In the genomic region with DNA sequence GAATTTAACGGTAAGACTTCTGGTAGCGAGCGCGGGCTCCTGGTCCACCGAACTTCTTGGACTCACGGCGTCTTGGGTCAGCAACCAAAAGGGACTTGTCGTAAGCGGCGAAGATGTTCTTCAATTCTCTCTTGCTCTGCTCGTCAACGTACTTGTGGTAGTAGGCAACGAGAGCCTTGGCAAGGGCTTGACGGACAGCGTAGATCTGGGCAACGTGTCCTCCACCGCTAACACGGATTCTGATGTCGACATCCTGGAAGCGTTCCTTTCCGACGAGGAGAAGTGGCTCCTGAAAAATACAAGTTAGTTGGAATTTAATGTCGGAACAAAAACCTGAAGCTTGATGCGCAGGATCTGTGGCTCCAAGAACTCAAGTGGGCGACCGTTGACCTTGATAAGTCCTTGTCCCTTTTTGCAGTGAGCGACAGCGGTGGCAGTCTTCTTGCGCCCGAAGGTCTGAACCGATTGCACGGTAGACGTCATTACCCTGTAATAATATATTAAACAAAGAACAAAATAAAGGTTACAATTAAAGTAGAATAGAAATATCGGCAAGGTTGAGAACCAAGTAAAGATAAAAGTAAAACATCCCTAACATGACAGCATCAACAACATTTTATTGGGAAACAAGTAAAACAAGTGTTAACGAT, we compare ENCODE assay signal across 2 worm cellular contexts.
TF ChIP-seq lines count a peak whose summit lies in the region.

A gene (minus strand): TSS at position 487 of the 650 bp plus-strand sequence.

TF ChIP-seq in whole organism, L4 larva, 104 proteins besides CTCF, POLR2A, EP300 and RAD21 (continued from another document):
- TF ChIP-seq nhr-10 (tag; optimal IDR thresholded peaks at IDR 0.05; lab: Kevin White, UChicago) (no peak), lin-38 (GFP tag; IDR thresholded peaks at IDR 0.05; lab: Robert Waterston, UW) (peak; percentile 82), aly-2 (tag; optimal IDR thresholded peaks at IDR 0.05; lab: Kevin White, UChicago) (peak; percentile 17), lim-7 (GFP tag; IDR thresholded peaks at IDR 0.05; lab: Robert Waterston, UW) (no peak), mxl-3 (GFP tag; optimal IDR thresholded peaks at IDR 0.05; lab: Kevin White, UChicago) (no peak), Y5F2A.4 (GFP tag; optimal IDR thresholded peaks at IDR 0.05; lab: Kevin White, UChicago) (peak; percentile 47), snpc-1.2 (GFP tag; IDR thresholded peaks at IDR 0.05; lab: Robert Waterston, UW) (peak; percentile 10; the same call in 1 of the 2 replicates), nhr-25 (tag; optimal IDR thresholded peaks at IDR 0.05; lab: Kevin White, UChicago; ENCODE audit: borderline replicate concordance, insufficient read depth) (peak; percentile 32), T26A8.4 (GFP tag; IDR thresholded peaks at IDR 0.05; lab: Robert Waterston, UW) (0 out of 2 replicates have a peak, but pooled peaks have one; percentile 19), skn-1 (tag; optimal IDR thresholded peaks at IDR 0.05; lab: Kevin White, UChicago) (no peak), nhr-111 (GFP tag; optimal IDR thresholded peaks at IDR 0.05; lab: Kevin White, UChicago) (peak; percentile 89), hif-1 (tag; optimal IDR thresholded peaks at IDR 0.05; lab: Kevin White, UChicago) (no peak), unc-62 (GFP tag; optimal IDR thresholded peaks at IDR 0.05 in 1 of 2; lab: Kevin White, UChicago) (peak in 1 of 2 experiments; percentile 81), unc-62 (tag; optimal IDR thresholded peaks at IDR 0.05; lab: Kevin White, UChicago) (no peak), sdz-12 (GFP tag; optimal IDR thresholded peaks at IDR 0.05; lab: Kevin White, UChicago) (no peak), aha-1 (tag; lab: Kevin White, UChicago) (peak; percentile 90), mes-2 (tag; optimal IDR thresholded peaks at IDR 0.05; lab: Kevin White, UChicago; ENCODE audit: poor library complexity, severe bottlenecking) (peak; percentile 22), arid-1 (GFP tag; conservative IDR thresholded peaks at IDR 0.05; lab: Robert Waterston, UW) (no peak), unc-130 (GFP tag; optimal IDR thresholded peaks at IDR 0.05; lab: Kevin White, UChicago) (no peak), Y105C5A.15 (GFP tag; IDR thresholded peaks at IDR 0.05; lab: Robert Waterston, UW) (peak; percentile 69; the same call in 1 of the 2 replicates), hlh-30 (tag; optimal IDR thresholded peaks at IDR 0.05; lab: Kevin White, UChicago; ENCODE audit: insufficient read depth) (no peak), nhr-102 (tag; optimal IDR thresholded peaks at IDR 0.05; lab: Kevin White, UChicago) (peak; percentile 1), dpl-1 (GFP tag; optimal IDR thresholded peaks at IDR 0.05; lab: Kevin White, UChicago) (no peak), egl-43 (GFP tag; IDR thresholded peaks at IDR 0.05; lab: Robert Waterston, UW) (peak; percentile 49; the same call in 1 of the 2 replicates), Y75B8A.6 (GFP tag; IDR thresholded peaks at IDR 0.05; lab: Robert Waterston, UW) (no peak), daf-16 (GFP tag; optimal IDR thresholded peaks at IDR 0.05; lab: Kevin White, UChicago) (peak in 1 of 2 experiments; percentile 21), daf-16 (tag; optimal IDR thresholded peaks at IDR 0.05; lab: Kevin White, UChicago) (no peak), mdt-29 (GFP tag; IDR thresholded peaks at IDR 0.05; lab: Robert Waterston, UW) (peak; percentile 68; the same call in 1 of the 2 replicates), ceh-62 (tag; optimal IDR thresholded peaks at IDR 0.05; lab: Kevin White, UChicago) (no peak), zag-1 (tag; optimal IDR thresholded peaks at IDR 0.05; lab: Kevin White, UChicago) (no peak)

TF ChIP-seq in whole organism, young adult, 124 proteins besides CTCF, POLR2A, EP300 and RAD21 (continued from another document):
- no peak for TF ChIP-seq cebp-1 (GFP tag; IDR thresholded peaks at IDR 0.05; lab: Robert Waterston, UW)
- TF ChIP-seq cebp-1 (tag; optimal IDR thresholded peaks at IDR 0.05; lab: Kevin White, UChicago) = peak; percentile 40
- TF ChIP-seq egrh-3 (GFP tag; IDR thresholded peaks at IDR 0.05; lab: Robert Waterston, UW) = no peak
- TF ChIP-seq C06A6.2 (GFP tag; conservative IDR thresholded peaks at IDR 0.05; lab: Robert Waterston, UW) = no peak
- no peak; the same call in 1 of the 2 replicates for TF ChIP-seq lin-26 (GFP tag; IDR thresholded peaks at IDR 0.05; lab: Robert Waterston, UW)
- TF ChIP-seq ets-4 (GFP tag; optimal IDR thresholded peaks at IDR 0.05; lab: Kevin White, UChicago) = no peak
- no peak for TF ChIP-seq T07F8.4 (tag; optimal IDR thresholded peaks at IDR 0.05; lab: Kevin White, UChicago)
- TF ChIP-seq cebp-2 (GFP tag; IDR thresholded peaks at IDR 0.05; lab: Robert Waterston, UW) = peak; percentile 87; the same call in 1 of the 2 replicates
- no peak for TF ChIP-seq ceh-91 (GFP tag; IDR thresholded peaks at IDR 0.05; lab: Robert Waterston, UW)
- no peak for TF ChIP-seq ama-1 (optimal IDR thresholded peaks at IDR 0.05; lab: Kevin White, UChicago)
- peak; percentile 29 to 80 for TF ChIP-seq ama-1 (GFP tag; optimal IDR thresholded peaks at IDR 0.05; lab: Kevin White, UChicago)
- TF ChIP-seq lsy-27 (tag; optimal IDR thresholded peaks at IDR 0.05; lab: Kevin White, UChicago; ENCODE audit: borderline replicate concordance, insufficient read depth) = no peak
- TF ChIP-seq rec-8 (tag; optimal IDR thresholded peaks at IDR 0.05; lab: Kevin White, UChicago) = peak in 1 of 2 experiments; percentile 13
- no peak for TF ChIP-seq lag-1 (GFP tag; IDR thresholded peaks at IDR 0.05; lab: Robert Waterston, UW)
- TF ChIP-seq nhr-179 (tag; optimal IDR thresholded peaks at IDR 0.05; lab: Kevin White, UChicago) = no peak
- TF ChIP-seq efl-1 (GFP tag; optimal IDR thresholded peaks at IDR 0.05; lab: Kevin White, UChicago) = peak; percentile 3
- TF ChIP-seq F55B11.4 (tag; optimal IDR thresholded peaks at IDR 0.05; lab: Kevin White, UChicago; ENCODE audit: borderline replicate concordance, insufficient read depth) = no peak
- TF ChIP-seq ccch-3 (GFP tag; optimal IDR thresholded peaks at IDR 0.05; lab: Kevin White, UChicago) = no peak
- TF ChIP-seq F37B4.10 (GFP tag; IDR thresholded peaks at IDR 0.05; lab: Robert Waterston, UW) = no peak
- no peak for TF ChIP-seq let-526 (GFP tag; IDR thresholded peaks at IDR 0.05; lab: Robert Waterston, UW)
- peak; percentile 44 for TF ChIP-seq snpc-3.4 (tag; optimal IDR thresholded peaks at IDR 0.05; lab: Kevin White, UChicago)
- TF ChIP-seq ztf-22 (GFP tag; optimal IDR thresholded peaks at IDR 0.05; lab: Kevin White, UChicago) = no peak
- TF ChIP-seq F10E7.11 (tag; optimal IDR thresholded peaks at IDR 0.05; lab: Kevin White, UChicago) = peak; percentile 21
- TF ChIP-seq Y95B8A.8 (GFP tag; IDR thresholded peaks at IDR 0.05; lab: Robert Waterston, UW) = 0 out of 2 replicates have a peak, but pooled peaks have one; percentile 8
- no peak for TF ChIP-seq unc-130 (GFP tag; optimal IDR thresholded peaks at IDR 0.05; lab: Kevin White, UChicago)
- TF ChIP-seq ztf-18 (tag; optimal IDR thresholded peaks at IDR 0.05; lab: Kevin White, UChicago) = peak; percentile 10
- no peak for TF ChIP-seq unc-62 (GFP tag; optimal IDR thresholded peaks at IDR 0.05; lab: Kevin White, UChicago)
- peak; percentile 76 for TF ChIP-seq hrde-1 (tag; optimal IDR thresholded peaks at IDR 0.05; lab: Kevin White, UChicago; ENCODE audit: borderline replicate concordance)
- TF ChIP-seq akir-1 (GFP tag; optimal IDR thresholded peaks at IDR 0.05; lab: Kevin White, UChicago) = no peak
- TF ChIP-seq tbx-9 (tag; optimal IDR thresholded peaks at IDR 0.05; lab: Kevin White, UChicago; ENCODE audit: borderline replicate concordance) = no peak
- TF ChIP-seq lin-35 (GFP tag; optimal IDR thresholded peaks at IDR 0.05; lab: Kevin White, UChicago) = no peak
- TF ChIP-seq D2030.7 (GFP tag; IDR thresholded peaks at IDR 0.05; lab: Robert Waterston, UW) = no peak
- TF ChIP-seq Y53F4B.3 (GFP tag; IDR thresholded peaks at IDR 0.05; lab: Robert Waterston, UW) = no peak
- peak; percentile 81 for TF ChIP-seq ceh-100 (GFP tag; IDR thresholded peaks at IDR 0.05; lab: Robert Waterston, UW)
- peak; percentile 11 for TF ChIP-seq tbp1 (GFP tag; optimal IDR thresholded peaks at IDR 0.05; lab: Kevin White, UChicago)
- no peak for TF ChIP-seq B0261.1 (tag; optimal IDR thresholded peaks at IDR 0.05; lab: Kevin White, UChicago)
- no peak for TF ChIP-seq F23B12.7 (tag; optimal IDR thresholded peaks at IDR 0.05; lab: Kevin White, UChicago; ENCODE audit: insufficient read depth)
- TF ChIP-seq ztf-28 (GFP tag; IDR thresholded peaks at IDR 0.05; lab: Robert Waterston, UW) = no peak
- TF ChIP-seq pbrm-1 (GFP tag; IDR thresholded peaks at IDR 0.05; lab: Robert Waterston, UW) = no peak
- no peak for TF ChIP-seq nhr-90 (tag; optimal IDR thresholded peaks at IDR 0.05; lab: Kevin White, UChicago)
- TF ChIP-seq mxl-1 (tag; optimal IDR thresholded peaks at IDR 0.05; lab: Kevin White, UChicago) = no peak
- peak; percentile 28 for TF ChIP-seq ceh-79 (tag; optimal IDR thresholded peaks at IDR 0.05; lab: Kevin White, UChicago)
- peak; percentile 77; the same call in 1 of the 2 replicates for TF ChIP-seq Y53G8AR.9 (GFP tag; conservative IDR thresholded peaks at IDR 0.05; lab: Robert Waterston, UW)
- TF ChIP-seq snpc-1.3 (tag; optimal IDR thresholded peaks at IDR 0.05; lab: Kevin White, UChicago; ENCODE audit: insufficient read depth) = peak; percentile 65
- peak; percentile 65 for TF ChIP-seq chd-7 (tag; optimal IDR thresholded peaks at IDR 0.05; lab: Kevin White, UChicago)
